Fruit fly (Drosophila melanogaster) whole organism: ENCODE data around the gene CG17233.

Source experiments
- CG8478 ChIP-seq: fragments of >200 bp; optimal IDR thresholded peaks from 2 replicates; lab custom pipeline; 2018; ENCODE audit warnings: inconsistent platforms
- Dll ChIP-seq: fragments of >200 bp; optimal IDR thresholded peaks from 2 replicates; lab custom pipeline; 2017
- EcR ChIP-seq, 2 experiments: fragments of >200 bp; optimal IDR thresholded peaks; 2 replicates each; lab custom pipeline; 2017; ENCODE audit warnings: missing biosample characterization in 2 of 2, missing genetic modification characterization in 2 of 2, missing genetic modification reagents in 2 of 2
- pan ChIP-seq: fragments of >200 bp; optimal IDR thresholded peaks from 2 replicates; lab custom pipeline; 2017
- psq ChIP-seq: fragments of >200 bp; optimal IDR thresholded peaks from 2 replicates; lab custom pipeline; 2017
- usp ChIP-seq: fragments of >200 bp; optimal IDR thresholded peaks from 2 replicates; lab custom pipeline; 2017; ENCODE audit warnings: missing biosample characterization, missing genetic modification characterization, mixed read lengths

The CG17233 gene

DNA sequence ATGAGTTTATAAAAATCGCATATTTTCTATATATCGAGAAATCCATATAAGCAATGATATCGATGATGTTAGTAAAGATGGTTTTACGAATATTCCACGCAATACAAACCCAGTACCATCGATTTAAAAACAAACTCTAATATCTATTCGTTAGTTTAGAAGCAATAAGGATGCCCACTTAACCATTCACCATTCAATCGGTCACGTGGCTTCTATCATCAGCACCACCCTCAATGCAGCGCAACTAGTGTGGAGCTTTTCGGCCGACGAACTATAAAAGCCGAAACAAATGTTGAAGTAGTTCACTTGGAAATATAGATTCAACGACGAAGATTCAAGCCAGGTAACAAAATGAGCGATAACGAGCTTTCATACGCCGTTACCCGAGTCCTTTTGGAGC, 10.3 kb downstream of the CG17233 start, which contains the start of gene CG13813:
Gene CG13813, plus strand, starts transcription at position 301 of the 400 bp plus-strand sequence.
- TF ChIP-seq pan (lab: Kevin White, UChicago) = no peak
- no peak for TF ChIP-seq EcR (GFP tag; optimal IDR thresholded peaks at IDR 0.05; lab: Kevin White, UChicago)
- no peak for TF ChIP-seq CG8478 (lab: Kevin White, UChicago)
- no peak for TF ChIP-seq psq (lab: Kevin White, UChicago)
- TF ChIP-seq usp (GFP tag; lab: Kevin White, UChicago) = no peak
- no peak for TF ChIP-seq Dll (lab: Kevin White, UChicago)

DNA sequence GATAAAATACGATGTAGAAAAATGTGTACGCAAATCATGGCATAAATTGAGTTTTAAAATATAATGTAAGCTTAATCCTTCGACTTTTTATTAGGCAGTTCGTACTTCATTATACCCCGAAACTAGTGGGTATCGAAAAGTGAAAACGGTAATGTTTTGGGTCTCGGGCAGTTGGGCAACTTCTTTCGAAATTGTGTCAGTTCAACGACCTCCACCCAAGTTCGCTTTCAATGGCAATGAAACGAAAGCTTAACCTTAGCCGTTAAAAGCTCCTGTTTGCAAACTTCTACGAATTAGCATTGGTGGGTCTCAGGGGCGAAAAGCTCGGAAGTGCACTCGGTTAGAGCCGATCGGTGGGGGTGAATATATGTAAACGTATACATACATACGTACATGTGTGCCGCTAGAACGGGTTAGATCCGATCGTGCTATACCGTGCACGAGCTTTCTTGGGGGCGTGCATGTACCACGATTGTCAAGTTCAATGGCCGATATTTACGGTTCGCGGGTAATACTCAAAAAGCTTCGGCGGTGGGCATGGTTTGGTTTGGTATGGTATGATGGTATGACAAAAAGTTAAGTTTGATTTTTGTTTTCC, 11.4 kb downstream of the CG17233 start:
- TF ChIP-seq pan (lab: Kevin White, UChicago) = no peak
- no peak for TF ChIP-seq Dll (lab: Kevin White, UChicago)
- no peak for TF ChIP-seq EcR (GFP tag; optimal IDR thresholded peaks at IDR 0.05; lab: Kevin White, UChicago)
- no peak for TF ChIP-seq usp (GFP tag; lab: Kevin White, UChicago)
- TF ChIP-seq CG8478 (lab: Kevin White, UChicago) = no peak
- TF ChIP-seq psq (lab: Kevin White, UChicago) = no peak

DNA sequence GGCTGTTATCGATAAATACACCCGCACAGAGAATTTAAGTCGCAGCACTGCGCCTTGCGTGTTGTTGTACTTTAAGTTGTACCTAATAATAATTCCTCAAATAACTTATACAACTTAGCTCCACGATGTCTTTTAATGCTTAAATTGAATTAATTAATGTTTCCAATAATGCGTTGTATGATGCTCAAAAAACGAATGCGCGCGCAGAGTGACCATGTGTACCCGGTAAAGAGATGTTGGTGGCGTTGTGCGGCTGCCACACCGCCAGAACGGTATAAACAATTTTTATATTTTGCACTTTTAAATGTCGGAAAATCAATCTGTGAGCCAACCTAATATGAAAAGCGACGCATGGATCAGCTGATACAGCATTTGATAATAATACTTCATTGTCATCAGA, 15.6 kb downstream of the CG17233 start:
- no peak for TF ChIP-seq Dll (lab: Kevin White, UChicago)
- no peak for TF ChIP-seq EcR (GFP tag; optimal IDR thresholded peaks at IDR 0.05; lab: Kevin White, UChicago)
- no peak for TF ChIP-seq pan (lab: Kevin White, UChicago)
- no peak for TF ChIP-seq CG8478 (lab: Kevin White, UChicago)
- no peak for TF ChIP-seq usp (GFP tag; lab: Kevin White, UChicago)
- no peak for TF ChIP-seq psq (lab: Kevin White, UChicago)

DNA sequence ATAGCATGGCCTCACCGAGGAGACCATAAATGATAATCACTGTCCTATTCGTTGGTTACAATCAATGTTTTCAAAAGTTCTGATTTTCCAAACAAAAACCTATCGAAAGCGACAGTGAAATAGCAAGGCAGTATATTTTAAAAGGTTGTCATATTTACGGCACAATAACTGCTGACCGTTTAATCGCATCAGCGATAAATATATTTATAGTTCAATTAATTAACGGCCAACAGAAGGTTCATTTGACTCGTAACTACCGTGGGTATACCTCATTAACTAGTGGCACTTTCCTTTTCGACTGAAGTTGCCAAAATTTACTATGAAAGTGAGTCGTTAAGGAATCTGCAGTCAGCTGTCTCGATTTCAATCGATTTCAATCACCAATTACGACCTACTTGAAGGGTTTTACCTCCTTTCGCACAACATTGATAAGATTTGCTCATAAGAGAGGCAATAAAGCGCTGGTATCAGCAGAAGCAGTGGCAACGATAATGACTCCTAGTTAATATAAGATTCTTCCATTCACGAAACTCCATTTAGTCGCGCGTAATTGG, 18.2 kb downstream of the CG17233 start, which contains the start of gene CG17147:
Gene CG17147, plus strand, starts transcription at position 535 of the 554 bp plus-strand sequence.
- TF ChIP-seq Dll (lab: Kevin White, UChicago) (no peak), CG8478 (lab: Kevin White, UChicago) (no peak), EcR (GFP tag; optimal IDR thresholded peaks at IDR 0.05; lab: Kevin White, UChicago) (no peak), usp (GFP tag; lab: Kevin White, UChicago) (no peak), psq (lab: Kevin White, UChicago) (no peak), pan (lab: Kevin White, UChicago) (no peak)

DNA sequence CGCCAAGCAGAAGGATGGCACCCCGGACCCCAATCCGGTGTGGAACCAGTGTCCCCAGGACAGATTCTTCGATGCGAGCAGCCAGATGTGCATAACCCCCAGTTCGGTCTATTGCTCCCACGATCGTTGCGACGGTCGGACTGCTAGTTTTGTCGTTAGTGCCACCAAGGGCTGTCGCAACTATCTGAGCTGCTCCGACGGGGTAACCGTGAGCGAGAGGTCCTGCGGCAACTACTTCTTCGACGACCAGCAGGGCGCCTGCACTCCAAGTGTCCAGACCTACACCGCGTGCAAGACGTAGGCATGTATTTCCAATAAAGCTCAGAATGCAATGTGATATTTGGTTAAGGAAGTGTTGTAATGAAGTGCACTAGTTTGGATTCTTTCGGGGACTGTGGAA, 19.1 kb downstream of the CG17233 start:
- TF ChIP-seq CG8478 (lab: Kevin White, UChicago) = no peak
- no peak for TF ChIP-seq EcR (GFP tag; optimal IDR thresholded peaks at IDR 0.05; lab: Kevin White, UChicago)

DNA sequence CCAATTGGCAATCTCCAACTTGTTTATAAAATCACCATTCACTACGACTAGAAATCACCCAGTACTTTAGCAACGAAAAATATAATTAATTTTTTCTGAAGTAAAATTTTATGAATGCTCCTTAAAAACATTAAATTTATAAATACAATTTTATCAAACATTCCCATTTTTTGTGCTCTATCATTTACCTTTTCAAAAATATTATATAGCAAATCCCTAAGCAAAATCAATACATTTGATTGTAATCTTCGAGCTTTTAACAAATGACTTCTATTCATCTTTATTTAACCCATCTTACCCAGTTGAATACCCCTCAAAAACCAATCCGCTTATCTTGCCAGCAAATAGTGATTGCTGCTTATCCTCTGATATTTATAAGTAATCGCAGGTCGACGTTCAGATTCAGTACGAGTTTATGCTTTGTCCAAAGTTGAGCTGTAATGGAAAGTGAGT, 20.3 kb downstream of the CG17233 start, which contains the start of gene CG17145:
Gene CG17145, plus strand, starts transcription at position 403 of the 453 bp plus-strand sequence.
- TF ChIP-seq pan (lab: Kevin White, UChicago) (no peak), EcR (GFP tag; optimal IDR thresholded peaks at IDR 0.05; lab: Kevin White, UChicago) (no peak), psq (lab: Kevin White, UChicago) (no peak), CG8478 (lab: Kevin White, UChicago) (no peak), Dll (lab: Kevin White, UChicago) (no peak), usp (GFP tag; lab: Kevin White, UChicago) (no peak)

DNA sequence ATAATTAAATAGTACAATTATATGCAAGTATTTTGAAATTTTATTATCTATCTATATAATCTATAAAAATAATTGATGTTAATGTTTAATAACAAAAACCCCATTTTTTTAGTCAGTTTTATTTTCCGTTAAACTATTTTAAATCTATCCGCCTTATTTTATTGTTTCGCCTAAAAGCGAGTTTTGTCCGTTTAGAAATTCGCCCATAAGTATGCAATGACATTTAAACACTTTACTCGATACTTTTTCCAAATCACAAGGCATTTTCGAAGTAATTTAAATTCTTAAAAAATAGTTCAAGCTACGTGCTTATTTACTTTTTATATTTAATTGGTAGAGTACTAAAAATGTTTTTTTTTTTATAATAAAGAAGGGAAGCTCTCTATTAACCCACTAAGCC, 20.8 kb downstream of the CG17233 start:
- TF ChIP-seq Dll (lab: Kevin White, UChicago) (no peak), EcR (GFP tag; optimal IDR thresholded peaks at IDR 0.05; lab: Kevin White, UChicago) (no peak), usp (GFP tag; lab: Kevin White, UChicago) (no peak)

DNA sequence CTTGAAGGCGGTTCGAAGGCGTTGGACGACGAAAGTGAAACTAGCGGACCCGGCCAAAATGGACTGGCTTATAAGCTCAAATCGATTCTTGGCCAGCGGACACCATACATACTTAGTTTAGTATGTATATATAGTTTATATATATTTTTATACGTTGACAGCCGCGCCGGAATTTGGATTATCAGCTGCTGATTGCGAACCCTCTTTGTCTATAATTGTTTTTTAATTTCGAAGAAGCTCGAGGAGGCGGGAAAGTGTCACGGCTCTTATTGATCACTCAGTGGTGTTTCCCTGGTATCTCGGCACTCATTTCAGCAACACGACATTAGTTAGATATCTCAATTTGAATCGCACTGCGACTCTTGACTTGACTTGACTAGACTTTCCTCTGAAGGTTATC, 21.3 kb downstream of the CG17233 start, which contains the start of gene CG6933:
Gene CG6933, minus strand, starts transcription at position 47 of the 400 bp plus-strand sequence.
- TF ChIP-seq Dll (lab: Kevin White, UChicago) (no peak), pan (lab: Kevin White, UChicago) (no peak), usp (GFP tag; lab: Kevin White, UChicago) (no peak), EcR (GFP tag; optimal IDR thresholded peaks at IDR 0.05; lab: Kevin White, UChicago) (no peak), psq (lab: Kevin White, UChicago) (no peak), CG8478 (lab: Kevin White, UChicago) (no peak)

DNA sequence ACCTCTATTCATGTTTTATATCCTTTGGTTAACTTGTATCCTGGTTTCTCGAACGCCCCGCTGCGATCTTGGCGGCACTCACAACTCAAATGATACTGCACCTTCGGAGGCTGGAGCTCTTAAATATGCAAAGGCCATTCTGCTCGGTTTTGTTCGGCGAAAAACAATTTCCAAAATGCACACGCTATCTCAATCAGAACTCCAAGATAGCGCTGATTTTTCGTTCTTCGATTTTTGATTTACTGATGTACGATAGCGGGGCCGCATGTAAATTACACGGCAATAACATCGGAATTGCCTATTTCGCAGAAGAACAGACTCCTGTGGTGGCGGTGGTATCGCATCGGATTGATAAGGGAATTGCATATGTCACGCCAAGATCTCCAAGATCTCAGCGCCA, 29.7 kb downstream of the CG17233 start, which contains the start of gene CG7017:
Gene CG7017, minus strand, starts transcription at position 101 of the 400 bp plus-strand sequence.
- no peak for TF ChIP-seq pan (lab: Kevin White, UChicago)
- TF ChIP-seq psq (lab: Kevin White, UChicago) = no peak
- TF ChIP-seq usp (GFP tag; lab: Kevin White, UChicago) = no peak
- no peak for TF ChIP-seq Dll (lab: Kevin White, UChicago)
- TF ChIP-seq CG8478 (lab: Kevin White, UChicago) = no peak
- TF ChIP-seq EcR (GFP tag; optimal IDR thresholded peaks at IDR 0.05; lab: Kevin White, UChicago) = no peak

DNA sequence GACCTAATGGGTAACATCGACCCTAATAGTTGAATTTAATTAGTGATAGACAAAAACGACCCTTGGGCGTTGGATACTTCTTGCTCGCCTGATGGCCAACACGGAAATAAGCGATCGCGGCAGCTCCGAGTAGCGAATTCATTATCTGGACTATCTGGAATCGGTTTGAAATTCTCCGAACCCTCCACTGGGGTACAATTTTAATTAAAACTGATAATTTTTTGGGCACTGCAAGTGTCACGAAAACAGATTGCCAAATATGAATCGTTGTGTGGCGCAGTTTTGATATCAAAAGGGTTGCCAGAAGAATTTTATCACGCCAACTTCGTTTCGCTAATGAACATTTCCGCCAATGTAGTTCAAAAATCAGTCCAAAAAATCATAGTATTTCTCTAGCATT, 31.8 kb downstream of the CG17233 start:
- no peak for TF ChIP-seq pan (lab: Kevin White, UChicago)
- TF ChIP-seq usp (GFP tag; lab: Kevin White, UChicago) = no peak
- no peak for TF ChIP-seq Dll (lab: Kevin White, UChicago)
- no peak for TF ChIP-seq CG8478 (lab: Kevin White, UChicago)
- TF ChIP-seq psq (lab: Kevin White, UChicago) = no peak

DNA sequence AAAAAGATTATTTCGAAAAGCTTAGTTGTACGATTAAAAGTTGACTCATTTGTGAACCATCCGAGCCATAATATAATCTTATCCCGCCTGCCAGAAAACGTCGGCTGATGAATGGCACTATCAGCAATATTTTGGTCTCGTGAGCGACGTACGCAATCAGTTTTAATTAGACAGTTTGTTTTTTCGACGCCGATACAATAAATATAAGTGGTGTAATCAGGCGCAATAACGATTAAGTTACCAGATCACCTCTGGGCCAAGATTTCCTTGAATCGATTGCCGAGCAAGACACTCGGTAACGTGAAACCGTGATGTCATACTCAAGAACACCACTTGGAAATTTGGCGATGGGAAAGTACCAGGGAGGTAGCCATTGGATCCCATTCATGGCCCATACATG, 32.6 kb downstream of the CG17233 start:
- TF ChIP-seq usp (GFP tag; lab: Kevin White, UChicago) = no peak
- TF ChIP-seq Dll (lab: Kevin White, UChicago) = no peak
